Fruit fly (Drosophila melanogaster) whole organism, embryonic: Measurements from ENCODE around the gene CG10576.

ENCODE experiments used
- Abd-B ChIP-seq: fragments of 200-800 bp; sonication (Bioruptor generic); optimal IDR thresholded peaks from 2 replicates; lab custom pipeline; 2018; ENCODE audit warnings: missing biosample characterization, mild to moderate bottlenecking, missing genetic modification characterization, moderate library complexity
- Bdp1 ChIP-seq: fragments of 200-800 bp; sonication (Bioruptor generic); optimal IDR thresholded peaks from 3 replicates; lab custom pipeline; 2016; ENCODE audit warnings: missing biosample characterization, missing genetic modification characterization
- CG10462 ChIP-seq: fragments of 200-800 bp; sonication (Bioruptor generic); optimal IDR thresholded peaks from 2 replicates; lab custom pipeline; 2016; ENCODE audit warnings: missing biosample characterization, missing genetic modification characterization
- CG11560 ChIP-seq: fragments of 200-800 bp; sonication (Bioruptor generic); IDR thresholded peaks from 3 replicates; pipeline ENCODE4 v1.3.6; 2022; ENCODE audit warnings: missing biosample characterization, missing genetic modification characterization
- CG12219 ChIP-seq: fragments of 200-800 bp; sonication (Bioruptor generic); optimal IDR thresholded peaks from 3 replicates; lab custom pipeline; 2018; ENCODE audit warnings: missing biosample characterization, mild to moderate bottlenecking, missing genetic modification characterization
- CG12391 ChIP-seq: fragments of 200-800 bp; sonication (Bioruptor generic); optimal IDR thresholded peaks from 3 replicates; lab custom pipeline; 2018; ENCODE audit warnings: missing biosample characterization, mild to moderate bottlenecking, missing genetic modification characterization, moderate library complexity
- CG13123 ChIP-seq: fragments of 200-800 bp; sonication (Bioruptor generic); optimal IDR thresholded peaks from 2 replicates; lab custom pipeline; 2016; ENCODE audit warnings: missing biosample characterization, missing genetic modification characterization
- CG13424 ChIP-seq: fragments of 200-800 bp; sonication (Bioruptor generic); optimal IDR thresholded peaks from 2 replicates; lab custom pipeline; 2019; ENCODE audit warnings: missing biosample characterization, mild to moderate bottlenecking, missing genetic modification characterization, moderate library complexity
- CG13894 ChIP-seq: fragments of 200-800 bp; sonication (Bioruptor generic); optimal IDR thresholded peaks from 3 replicates; lab custom pipeline; 2018; ENCODE audit warnings: missing biosample characterization, mild to moderate bottlenecking, missing genetic modification characterization, moderate library complexity
- CG14710 ChIP-seq: fragments of 200-800 bp; sonication (Bioruptor generic); optimal IDR thresholded peaks from 3 replicates; lab custom pipeline; 2019; ENCODE audit warnings: missing biosample characterization, mild to moderate bottlenecking, missing genetic modification characterization, moderate library complexity
- CG15479 ChIP-seq: fragments of 200-800 bp; sonication (Bioruptor generic); optimal IDR thresholded peaks from 3 replicates; lab custom pipeline; 2019; ENCODE audit warnings: missing biosample characterization, mild to moderate bottlenecking, missing genetic modification characterization, moderate library complexity
- CG1603 ChIP-seq: fragments of 200-800 bp; sonication (Bioruptor generic); optimal IDR thresholded peaks from 2 replicates; lab custom pipeline; 2019; ENCODE audit warnings: missing biosample characterization, mild to moderate bottlenecking, missing genetic modification characterization, moderate library complexity
- CG16813 ChIP-seq: fragments of 200-800 bp; sonication (Bioruptor generic); IDR thresholded peaks from 3 replicates; pipeline ENCODE4 v1.3.6; 2022; ENCODE audit warnings: missing biosample characterization, missing genetic modification characterization; ENCODE audit not compliant: partially characterized antibody
- CG18476 ChIP-seq: fragments of 200-800 bp; sonication (Bioruptor generic); optimal IDR thresholded peaks from 2 replicates; lab custom pipeline; 2016; ENCODE audit warnings: missing biosample characterization, mild to moderate bottlenecking, missing genetic modification characterization
- CG31365 ChIP-seq: fragments of 200-800 bp; sonication (Bioruptor generic); optimal IDR thresholded peaks from 2 replicates; lab custom pipeline; 2018; ENCODE audit warnings: missing biosample characterization, mild to moderate bottlenecking, missing genetic modification characterization
- CG33213 ChIP-seq: fragments of 200-800 bp; sonication (Bioruptor generic); optimal IDR thresholded peaks from 3 replicates; lab custom pipeline; 2016; ENCODE audit warnings: missing biosample characterization, missing genetic modification characterization
- CG34224 ChIP-seq: fragments of 200-800 bp; sonication (Bioruptor generic); IDR thresholded peaks from 3 replicates; pipeline ENCODE4 v1.3.6; 2022; ENCODE audit warnings: missing biosample characterization, missing genetic modification characterization; ENCODE audit not compliant: partially characterized antibody
- CG34422 ChIP-seq: fragments of 200-800 bp; sonication (Bioruptor generic); IDR thresholded peaks from 3 replicates; pipeline ENCODE4 v1.3.6; 2022; ENCODE audit warnings: missing biosample characterization, missing genetic modification characterization
- CG3838 ChIP-seq: fragments of 200-800 bp; sonication (Bioruptor generic); optimal IDR thresholded peaks from 3 replicates; lab custom pipeline; 2016; ENCODE audit warnings: missing biosample characterization, missing genetic modification characterization
- CG8388 ChIP-seq: fragments of 200-800 bp; sonication (Bioruptor generic); optimal IDR thresholded peaks from 2 replicates; lab custom pipeline; 2019; ENCODE audit warnings: missing biosample characterization, mild to moderate bottlenecking, missing genetic modification characterization, moderate library complexity
- CG8765 ChIP-seq: fragments of 200-800 bp; sonication (Bioruptor generic); IDR thresholded peaks from 2 replicates; pipeline ENCODE4 v1.3.6; 2022; ENCODE audit warnings: missing biosample characterization, missing genetic modification characterization
- CG9797 ChIP-seq: fragments of 200-800 bp; sonication (Bioruptor generic); optimal IDR thresholded peaks from 3 replicates; lab custom pipeline; 2018; ENCODE audit warnings: missing biosample characterization, mild to moderate bottlenecking, missing genetic modification characterization
- CG9876 ChIP-seq: fragments of 200-800 bp; sonication (Bioruptor generic); optimal IDR thresholded peaks from 2 replicates; lab custom pipeline; 2016; ENCODE audit warnings: missing biosample characterization, missing genetic modification characterization
- CoRest ChIP-seq: fragments of 200-800 bp; sonication (Bioruptor generic); optimal IDR thresholded peaks from 3 replicates; lab custom pipeline; 2018; ENCODE audit warnings: missing biosample characterization, mild to moderate bottlenecking, missing genetic modification characterization, moderate library complexity
- Dp ChIP-seq: fragments of 200-800 bp; sonication (Bioruptor generic); optimal IDR thresholded peaks from 2 replicates; lab custom pipeline; 2018; ENCODE audit warnings: missing biosample characterization, mild to moderate bottlenecking, missing genetic modification characterization, moderate library complexity
- Dref ChIP-seq: fragments of 200-800 bp; sonication (Bioruptor generic); IDR thresholded peaks from 2 replicates; pipeline ENCODE4 v1.3.6; 2022; ENCODE audit warnings: missing biosample characterization, missing genetic modification characterization
- HLH4C ChIP-seq: fragments of 200-800 bp; sonication (Bioruptor generic); IDR thresholded peaks from 3 replicates; pipeline ENCODE4 v1.3.6; 2022; ENCODE audit warnings: missing biosample characterization, missing genetic modification characterization; ENCODE audit not compliant: partially characterized antibody
- HmgD ChIP-seq: fragments of 200-800 bp; sonication (Bioruptor generic); optimal IDR thresholded peaks from 3 replicates; lab custom pipeline; 2016; ENCODE audit warnings: missing biosample characterization, missing genetic modification characterization
- Hmr ChIP-seq: fragments of 200-800 bp; sonication (Bioruptor generic); optimal IDR thresholded peaks from 3 replicates; lab custom pipeline; 2017; ENCODE audit warnings: mild to moderate bottlenecking, missing biosample characterization, missing genetic modification reagents, missing genetic modification characterization
- Hr39 ChIP-seq: fragments of >200 bp; optimal IDR thresholded peaks from 2 replicates; lab custom pipeline; 2017
- Hsf ChIP-seq: fragments of 200-800 bp; sonication (Bioruptor generic); optimal IDR thresholded peaks from 3 replicates; lab custom pipeline; 2016; ENCODE audit warnings: missing biosample characterization, missing genetic modification characterization
- Nf-YB ChIP-seq: fragments of 200-800 bp; sonication (Bioruptor generic); optimal IDR thresholded peaks from 3 replicates; lab custom pipeline; 2019; ENCODE audit warnings: missing biosample characterization, mild to moderate bottlenecking, missing genetic modification characterization, moderate library complexity
- Sin3A ChIP-seq: fragments of >200 bp; optimal IDR thresholded peaks from 2 replicates; lab custom pipeline; 2018
- Xrp1 ChIP-seq: fragments of 200-800 bp; sonication (Bioruptor generic); IDR thresholded peaks from 2 replicates; pipeline ENCODE4 v1.3.6; 2022; ENCODE audit warnings: missing biosample characterization, missing genetic modification characterization
- YL-1 ChIP-seq: fragments of 200-800 bp; sonication (Bioruptor generic); optimal IDR thresholded peaks from 3 replicates; lab custom pipeline; 2017; ENCODE audit warnings: missing biosample characterization, mild to moderate bottlenecking, missing genetic modification characterization
- amos ChIP-seq: fragments of 200-800 bp; sonication (Bioruptor generic); IDR thresholded peaks from 2 replicates; pipeline ENCODE4 v1.3.6; 2022; ENCODE audit warnings: missing biosample characterization, missing genetic modification characterization; ENCODE audit not compliant: partially characterized antibody
- dan ChIP-seq: fragments of 200-800 bp; sonication (Bioruptor generic); IDR thresholded peaks from 2 replicates; pipeline ENCODE4 v1.3.6; 2022; ENCODE audit warnings: missing biosample characterization, missing genetic modification characterization
- ewg ChIP-seq: fragments of 200-800 bp; sonication (Bioruptor generic); optimal IDR thresholded peaks from 3 replicates; lab custom pipeline; 2017; ENCODE audit warnings: mild to moderate bottlenecking, missing biosample characterization, missing genetic modification reagents, missing genetic modification characterization
- gfzf ChIP-seq: fragments of 200-800 bp; sonication (Bioruptor generic); optimal IDR thresholded peaks from 2 replicates; lab custom pipeline; 2016; ENCODE audit warnings: missing biosample characterization, mild to moderate bottlenecking, missing genetic modification characterization, moderate library complexity
- jumu ChIP-seq: fragments of 200-800 bp; sonication (Bioruptor generic); optimal IDR thresholded peaks from 3 replicates; lab custom pipeline; 2016; ENCODE audit warnings: missing biosample characterization, missing genetic modification characterization
- mld ChIP-seq: fragments of 200-800 bp; sonication (Bioruptor generic); IDR thresholded peaks from 3 replicates; pipeline ENCODE4 v1.3.6; 2022; ENCODE audit warnings: missing biosample characterization, missing genetic modification characterization; ENCODE audit not compliant: partially characterized antibody
- nau ChIP-seq: fragments of 200-800 bp; sonication (Bioruptor generic); optimal IDR thresholded peaks from 3 replicates; lab custom pipeline; 2017; ENCODE audit warnings: missing biosample characterization, mild to moderate bottlenecking, missing genetic modification characterization, missing genetic modification reagents
- pita ChIP-seq: fragments of 200-800 bp; sonication (Bioruptor generic); optimal IDR thresholded peaks from 2 replicates; lab custom pipeline; 2017; ENCODE audit warnings: missing biosample characterization, mild to moderate bottlenecking, missing genetic modification characterization
- prd ChIP-seq, 3 experiments: fragments of >200 bp in 2 of 3; fragments of 200-800 bp in 1 of 3; sonication (Bioruptor generic) in 1 of 3; optimal IDR thresholded peaks in 2 of 3; IDR thresholded peaks in 1 of 3; 2 replicates in 2 of 3; 3 replicates in 1 of 3; pipeline versions ENCODE4 v1.3.6 to Lab custom; 2017 to 2022; ENCODE audit warnings: missing biosample characterization in 1 of 3, missing genetic modification characterization in 1 of 3
- stwl ChIP-seq: fragments of 200-800 bp; sonication (Bioruptor generic); optimal IDR thresholded peaks from 3 replicates; lab custom pipeline; 2018; ENCODE audit warnings: missing biosample characterization, mild to moderate bottlenecking, missing genetic modification characterization, moderate library complexity
- sug ChIP-seq: fragments of 200-800 bp; optimal IDR thresholded peaks from 2 replicates; lab custom pipeline; 2019; ENCODE audit warnings: missing biosample characterization, mild to moderate bottlenecking, missing genetic modification characterization, moderate library complexity
- unc-4 ChIP-seq: fragments of 200-800 bp; sonication (Bioruptor generic); IDR thresholded peaks from 2 replicates; pipeline ENCODE4 v1.3.6; 2022; ENCODE audit warnings: missing biosample characterization, missing genetic modification characterization; ENCODE audit not compliant: partially characterized antibody
- unpg ChIP-seq: fragments of 200-800 bp; sonication (Bioruptor generic); optimal IDR thresholded peaks from 3 replicates; lab custom pipeline; 2018; ENCODE audit warnings: missing biosample characterization, mild to moderate bottlenecking, missing genetic modification characterization, moderate library complexity
- zen ChIP-seq: fragments of 200-800 bp; sonication (Bioruptor generic); optimal IDR thresholded peaks from 3 replicates; lab custom pipeline; 2018; ENCODE audit warnings: missing biosample characterization, mild to moderate bottlenecking, missing genetic modification characterization, moderate library complexity

The CG10576 gene

DNA sequence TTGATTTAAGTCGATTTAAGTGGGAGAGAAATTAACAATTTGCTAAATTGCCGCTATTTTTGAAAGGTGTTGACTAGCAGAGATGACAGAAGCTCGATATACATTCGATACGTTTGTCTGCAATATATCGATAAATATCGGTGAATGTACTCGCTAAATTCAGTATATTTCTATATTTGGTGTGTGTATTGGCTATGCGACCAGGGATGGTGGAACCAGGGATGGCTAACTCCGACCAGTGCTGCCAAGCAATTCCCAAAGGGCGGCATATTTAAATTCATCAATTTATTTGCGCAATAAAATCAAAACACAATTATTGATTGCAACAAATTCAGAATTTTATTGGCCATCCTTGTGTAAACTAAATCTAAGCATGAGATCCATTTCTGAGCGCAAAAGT is 47.5 kb upstream of the CG10576 start, which contains the start of gene mad2 (continued):
- TF ChIP-seq CG12391 (tag; lab: Kevin White, UChicago) (peak; percentile 49), CG34422 (GFP tag; lab: Robert Waterston, UW) (0 out of 3 replicates have a peak, but pooled peaks have one; percentile 40), Abd-B (peak; percentile 6), unc-4 (GFP tag; lab: Robert Waterston, UW) (peak; percentile 74), CG34224 (GFP tag; lab: Robert Waterston, UW) (peak; percentile 74), CG14710 (tag; lab: Kevin White, UChicago) (peak; percentile 67), unpg (GFP tag; lab: Kevin White, UChicago) (no peak), Dref (GFP tag; lab: Robert Waterston, UW) (peak; percentile 96), CG31365 (tag; lab: Kevin White, UChicago) (no peak), CG1603 (tag; lab: Kevin White, UChicago) (peak; percentile 93), YL-1 (GFP tag; lab: Kevin White, UChicago) (peak; percentile 13), CG16813 (GFP tag; lab: Robert Waterston, UW) (peak; percentile 78), jumu (GFP tag; lab: Kevin White, UChicago) (peak; percentile 34), CG18476 (no peak), CG13424 (tag; lab: Kevin White, UChicago) (peak; percentile 35), amos (GFP tag; lab: Robert Waterston, UW) (peak; percentile 75), CG9876 (GFP tag; lab: Kevin White, UChicago) (peak; percentile 15), CG13123 (no peak), CG12219 (no peak), CG9797 (GFP tag; lab: Kevin White, UChicago) (peak; percentile 92), CG33213 (GFP tag; lab: Kevin White, UChicago) (peak; percentile 66), Hmr (GFP tag; lab: Kevin White, UChicago) (peak; percentile 75), CG13894 (tag; lab: Kevin White, UChicago) (peak; percentile 40), pita (GFP tag; lab: Kevin White, UChicago) (peak; percentile 94), ewg (peak; percentile 4), Nf-YB (GFP tag; lab: Kevin White, UChicago) (peak; percentile 27), HmgD (GFP tag; lab: Kevin White, UChicago) (peak; percentile 81), CG10462 (peak; percentile 17), Xrp1 (0 out of 2 replicates have a peak, but pooled peaks have one; percentile 20), zen (tag; lab: Kevin White, UChicago) (peak; percentile 28), Sin3A (lab: Kevin White, UChicago) (peak; percentile 65), nau (GFP tag; lab: Kevin White, UChicago) (no peak), HLH4C (GFP tag; lab: Robert Waterston, UW) (peak; percentile 65), CoRest (peak; percentile 69), CG11560 (tag; lab: Robert Waterston, UW) (peak; percentile 85; the same call in 2 of the 3 replicates), gfzf (peak; percentile 88), mld (GFP tag; lab: Robert Waterston, UW) (no peak), CG15479 (GFP tag; lab: Kevin White, UChicago) (peak; percentile 85), sug (peak; percentile 25), Dp (GFP tag; lab: Kevin White, UChicago) (peak; percentile 100), CG8765 (GFP tag; lab: Robert Waterston, UW) (0 out of 2 replicates have a peak, but pooled peaks have one; percentile 18), Hsf (GFP tag; lab: Kevin White, UChicago) (peak; percentile 54), CG3838 (GFP tag; lab: Kevin White, UChicago) (no peak), Bdp1 (GFP tag; lab: Kevin White, UChicago) (no peak), CG8388 (GFP tag; lab: Kevin White, UChicago) (no peak), dan (no peak), Hr39 (lab: Kevin White, UChicago) (no peak), stwl (tag; lab: Kevin White, UChicago) (peak; percentile 80), prd (optimal IDR thresholded peaks at IDR 0.05; lab: Kevin White, UChicago) (no peak), prd (GFP tag; IDR thresholded peaks at IDR 0.05; lab: Robert Waterston, UW) (no peak)
